Fruit fly (Drosophila melanogaster) whole organism, embryonic: ENCODE measurements around the gene CG32182.

Source experiments
- Atf-2 ChIP-seq: fragments of 200-800 bp; sonication (Bioruptor generic); optimal IDR thresholded peaks from 2 replicates; lab custom pipeline; 2016; ENCODE audit warnings: missing biosample characterization, missing genetic modification characterization
- B-H1 ChIP-seq: fragments of 200-800 bp; sonication (Bioruptor generic); IDR thresholded peaks from 3 replicates; pipeline ENCODE4 v1.3.6; 2022; ENCODE audit warnings: missing biosample characterization, missing genetic modification characterization
- Bgb ChIP-seq: fragments of 200-800 bp; sonication (Bioruptor generic); IDR thresholded peaks from 2 replicates; pipeline ENCODE4 v1.3.6; 2022; ENCODE audit warnings: missing biosample characterization, missing genetic modification characterization; ENCODE audit not compliant: partially characterized antibody
- Bteb2 ChIP-seq: fragments of 200-800 bp; sonication (Bioruptor generic); optimal IDR thresholded peaks from 2 replicates; lab custom pipeline; 2016; ENCODE audit warnings: missing biosample characterization, missing genetic modification characterization
- CG10147 ChIP-seq: fragments of 200-800 bp; sonication (Bioruptor generic); optimal IDR thresholded peaks from 2 replicates; lab custom pipeline; 2019; ENCODE audit warnings: missing biosample characterization, mild to moderate bottlenecking, missing genetic modification characterization, moderate library complexity
- CG10209 ChIP-seq: fragments of 200-800 bp; sonication (Bioruptor generic); optimal IDR thresholded peaks from 3 replicates; lab custom pipeline; 2017; ENCODE audit warnings: missing biosample characterization, mild to moderate bottlenecking, missing genetic modification characterization, missing genetic modification reagents
- CG12219 ChIP-seq: fragments of 200-800 bp; sonication (Bioruptor generic); optimal IDR thresholded peaks from 3 replicates; lab custom pipeline; 2018; ENCODE audit warnings: missing biosample characterization, mild to moderate bottlenecking, missing genetic modification characterization
- CG12744 ChIP-seq: fragments of 200-800 bp; sonication (Bioruptor generic); optimal IDR thresholded peaks from 2 replicates; lab custom pipeline; 2016; ENCODE audit warnings: missing biosample characterization, missing genetic modification characterization
- CG13894 ChIP-seq: fragments of 200-800 bp; sonication (Bioruptor generic); optimal IDR thresholded peaks from 3 replicates; lab custom pipeline; 2018; ENCODE audit warnings: missing biosample characterization, mild to moderate bottlenecking, missing genetic modification characterization, moderate library complexity
- CG1529 ChIP-seq: fragments of 200-800 bp; sonication (Bioruptor generic); optimal IDR thresholded peaks from 3 replicates; lab custom pipeline; 2018; ENCODE audit warnings: missing biosample characterization, missing genetic modification characterization
- CG1792 ChIP-seq: fragments of 200-800 bp; sonication (Bioruptor generic); optimal IDR thresholded peaks from 2 replicates; lab custom pipeline; 2016; ENCODE audit warnings: missing biosample characterization, missing genetic modification characterization
- CG18476 ChIP-seq: fragments of 200-800 bp; sonication (Bioruptor generic); optimal IDR thresholded peaks from 2 replicates; lab custom pipeline; 2016; ENCODE audit warnings: missing biosample characterization, mild to moderate bottlenecking, missing genetic modification characterization
- CG18619 ChIP-seq: fragments of 200-800 bp; sonication (Bioruptor generic); optimal IDR thresholded peaks from 3 replicates; lab custom pipeline; 2017; ENCODE audit warnings: missing biosample characterization, mild to moderate bottlenecking, missing genetic modification characterization
- CG3838 ChIP-seq: fragments of 200-800 bp; sonication (Bioruptor generic); optimal IDR thresholded peaks from 3 replicates; lab custom pipeline; 2016; ENCODE audit warnings: missing biosample characterization, missing genetic modification characterization
- CG8290 ChIP-seq, 3 experiments: fragments of 200-800 bp; sonication (Bioruptor generic); optimal IDR thresholded peaks; 2 replicates each; lab custom pipeline; 2016 to 2019; ENCODE audit warnings: missing biosample characterization in 3 of 3, missing genetic modification characterization in 3 of 3, mild to moderate bottlenecking in 2 of 3, moderate library complexity in 1 of 3
- CG9727 ChIP-seq: fragments of 200-800 bp; sonication (Bioruptor generic); optimal IDR thresholded peaks from 3 replicates; lab custom pipeline; 2017; ENCODE audit warnings: missing biosample characterization, mild to moderate bottlenecking, missing genetic modification characterization
- CHES-1-like ChIP-seq: fragments of 200-800 bp; sonication (Bioruptor generic); optimal IDR thresholded peaks from 2 replicates; lab custom pipeline; 2016; ENCODE audit warnings: missing biosample characterization, missing genetic modification characterization
- CTCF ChIP-seq: fragments of 200-800 bp; sonication (Bioruptor generic); optimal IDR thresholded peaks from 2 replicates; lab custom pipeline; 2017; ENCODE audit warnings: missing biosample characterization, mild to moderate bottlenecking, missing genetic modification characterization, moderate library complexity
- D19A ChIP-seq: fragments of 200-800 bp; optimal IDR thresholded peaks from 3 replicates; lab custom pipeline; 2019; ENCODE audit warnings: missing biosample characterization, mild to moderate bottlenecking, missing genetic modification characterization, moderate library complexity
- HmgZ ChIP-seq: fragments of 200-800 bp; sonication (Bioruptor generic); optimal IDR thresholded peaks from 2 replicates; lab custom pipeline; 2018; ENCODE audit warnings: missing biosample characterization, mild to moderate bottlenecking, missing genetic modification characterization
- Hr51 ChIP-seq, 2 experiments: fragments of 200-800 bp; sonication (Bioruptor generic); optimal IDR thresholded peaks; 2 replicates in 1 of 2; 3 replicates in 1 of 2; lab custom pipeline; 2016 to 2018; ENCODE audit warnings: missing biosample characterization in 2 of 2, missing genetic modification characterization in 2 of 2, mild to moderate bottlenecking in 1 of 2, moderate library complexity in 1 of 2
- Med ChIP-seq: fragments of 200-800 bp; sonication (Bioruptor generic); peaks from one replicate; lab custom pipeline; 2016; ENCODE audit warnings: missing biosample characterization, missing genetic modification characterization, mild to moderate bottlenecking, inconsistent platforms, moderate library complexity
- Mrtf ChIP-seq: fragments of 200-800 bp; sonication (Bioruptor generic); IDR thresholded peaks from 3 replicates; pipeline ENCODE4 v1.3.6; 2022; ENCODE audit warnings: missing biosample characterization, missing genetic modification characterization
- Stat92E ChIP-seq, 3 experiments: fragments of >200 bp in 2 of 3; fragments of 200-800 bp in 1 of 3; sonication (Bioruptor generic) in 1 of 3; optimal IDR thresholded peaks; 2 replicates each; lab custom pipeline; 2017 to 2019; ENCODE audit warnings: missing biosample characterization in 3 of 3, missing genetic modification characterization in 3 of 3, mild to moderate bottlenecking in 1 of 3, moderate library complexity in 1 of 3
- al ChIP-seq: fragments of 200-800 bp; sonication (Bioruptor generic); IDR thresholded peaks from 2 replicates; pipeline ENCODE4 v1.3.6; 2022; ENCODE audit warnings: missing biosample characterization, missing genetic modification characterization
- aop ChIP-seq: fragments of 200-800 bp; sonication (Bioruptor generic); IDR thresholded peaks from 2 replicates; pipeline ENCODE4 v1.3.6; 2022; ENCODE audit warnings: missing biosample characterization, missing genetic modification characterization
- ash1 ChIP-seq: fragments of 200-800 bp; sonication (Bioruptor generic); optimal IDR thresholded peaks from 2 replicates; lab custom pipeline; 2018; ENCODE audit warnings: missing biosample characterization, mild to moderate bottlenecking, missing genetic modification characterization
- chinmo ChIP-seq: fragments of 200-800 bp; sonication (Bioruptor generic); IDR thresholded peaks from 4 replicates; pipeline ENCODE4 v1.3.6; 2022; ENCODE audit warnings: missing biosample characterization, missing genetic modification characterization; ENCODE audit not compliant: partially characterized antibody
- ci ChIP-seq: fragments of 200-800 bp; sonication (Bioruptor generic); IDR thresholded peaks from 3 replicates; pipeline ENCODE4 v1.3.6; 2022; ENCODE audit warnings: missing biosample characterization, missing genetic modification characterization
- crol ChIP-seq: fragments of 200-800 bp; sonication (Bioruptor generic); IDR thresholded peaks from 2 replicates; pipeline ENCODE4 v1.3.6; 2022; ENCODE audit warnings: missing biosample characterization, missing genetic modification characterization
- cwo ChIP-seq: fragments of 200-800 bp; sonication (Bioruptor generic); optimal IDR thresholded peaks from 3 replicates; lab custom pipeline; 2017; ENCODE audit warnings: missing biosample characterization, missing genetic modification characterization, mild to moderate bottlenecking, moderate library complexity, missing genetic modification reagents
- eve ChIP-seq, 2 experiments: fragments of >200 bp; optimal IDR thresholded peaks; 2 replicates each; lab custom pipeline; 2017; ENCODE audit warnings: missing biosample characterization in 2 of 2, missing genetic modification characterization in 2 of 2
- fd64A ChIP-seq: fragments of 200-800 bp; sonication (Bioruptor generic); optimal IDR thresholded peaks from 3 replicates; lab custom pipeline; 2018; ENCODE audit warnings: missing biosample characterization, mild to moderate bottlenecking, missing genetic modification characterization
- fru ChIP-seq: fragments of >200 bp; optimal IDR thresholded peaks from 2 replicates; lab custom pipeline; 2017
- gcm ChIP-seq: fragments of 200-800 bp; sonication (Bioruptor generic); optimal IDR thresholded peaks from 2 replicates; lab custom pipeline; 2019; ENCODE audit warnings: missing biosample characterization, mild to moderate bottlenecking, missing genetic modification characterization, moderate library complexity
- grau ChIP-seq: fragments of 200-800 bp; optimal IDR thresholded peaks from 3 replicates; lab custom pipeline; 2019; ENCODE audit warnings: missing biosample characterization, mild to moderate bottlenecking, missing genetic modification characterization, moderate library complexity
- h ChIP-seq: fragments of >200 bp; optimal IDR thresholded peaks from 2 replicates; lab custom pipeline; 2017
- hb ChIP-seq: fragments of 200-800 bp; sonication (Bioruptor generic); IDR thresholded peaks from 3 replicates; pipeline ENCODE4 v1.3.6; 2022; ENCODE audit warnings: missing biosample characterization, missing genetic modification characterization; ENCODE audit not compliant: partially characterized antibody
- ind ChIP-seq: fragments of 200-800 bp; sonication (Bioruptor generic); optimal IDR thresholded peaks from 3 replicates; lab custom pipeline; 2016; ENCODE audit warnings: missing biosample characterization, missing genetic modification characterization
- ken ChIP-seq: fragments of 200-800 bp; sonication (Bioruptor generic); IDR thresholded peaks from 3 replicates; pipeline ENCODE4 v1.3.6; 2022; ENCODE audit warnings: missing biosample characterization, missing genetic modification characterization
- klu ChIP-seq: fragments of 200-800 bp; sonication (Bioruptor generic); IDR thresholded peaks from 2 replicates; pipeline ENCODE4 v1.3.6; 2022; ENCODE audit warnings: missing biosample characterization, missing genetic modification characterization
- kni ChIP-seq: fragments of 200-800 bp; sonication (Bioruptor generic); optimal IDR thresholded peaks from 3 replicates; lab custom pipeline; 2017; ENCODE audit warnings: mild to moderate bottlenecking, missing biosample characterization, missing genetic modification reagents, missing genetic modification characterization
- knrl ChIP-seq: fragments of 200-800 bp; sonication (Bioruptor generic); IDR thresholded peaks from 3 replicates; pipeline ENCODE4 v1.3.6; 2022; ENCODE audit warnings: missing biosample characterization, missing genetic modification characterization; ENCODE audit not compliant: partially characterized antibody
- org-1 ChIP-seq: fragments of 200-800 bp; sonication (Bioruptor generic); optimal IDR thresholded peaks from 2 replicates; lab custom pipeline; 2017; ENCODE audit warnings: missing biosample characterization, missing genetic modification characterization
- phol ChIP-seq: fragments of 200-800 bp; sonication (Bioruptor generic); optimal IDR thresholded peaks from 3 replicates; lab custom pipeline; 2018; ENCODE audit warnings: missing biosample characterization, mild to moderate bottlenecking, missing genetic modification characterization, moderate library complexity
- sens-2 ChIP-seq: fragments of 200-800 bp; sonication (Bioruptor generic); IDR thresholded peaks from 2 replicates; pipeline ENCODE4 v1.3.6; 2022; ENCODE audit warnings: missing biosample characterization, missing genetic modification characterization
- sr ChIP-seq: fragments of 200-800 bp; sonication (Bioruptor generic); IDR thresholded peaks from 3 replicates; pipeline ENCODE4 v1.3.6; 2022; ENCODE audit warnings: missing biosample characterization, missing genetic modification characterization
- stwl ChIP-seq: fragments of 200-800 bp; sonication (Bioruptor generic); optimal IDR thresholded peaks from 3 replicates; lab custom pipeline; 2018; ENCODE audit warnings: missing biosample characterization, mild to moderate bottlenecking, missing genetic modification characterization, moderate library complexity
- tx ChIP-seq: fragments of 200-800 bp; sonication (Bioruptor generic); optimal IDR thresholded peaks from 2 replicates; lab custom pipeline; 2016; ENCODE audit warnings: missing biosample characterization, missing genetic modification characterization
- vvl ChIP-seq: fragments of 200-800 bp; sonication (Bioruptor generic); IDR thresholded peaks from 2 replicates; pipeline ENCODE4 v1.3.6; 2022; ENCODE audit warnings: missing biosample characterization, missing genetic modification characterization

Gene CG32182

DNA sequence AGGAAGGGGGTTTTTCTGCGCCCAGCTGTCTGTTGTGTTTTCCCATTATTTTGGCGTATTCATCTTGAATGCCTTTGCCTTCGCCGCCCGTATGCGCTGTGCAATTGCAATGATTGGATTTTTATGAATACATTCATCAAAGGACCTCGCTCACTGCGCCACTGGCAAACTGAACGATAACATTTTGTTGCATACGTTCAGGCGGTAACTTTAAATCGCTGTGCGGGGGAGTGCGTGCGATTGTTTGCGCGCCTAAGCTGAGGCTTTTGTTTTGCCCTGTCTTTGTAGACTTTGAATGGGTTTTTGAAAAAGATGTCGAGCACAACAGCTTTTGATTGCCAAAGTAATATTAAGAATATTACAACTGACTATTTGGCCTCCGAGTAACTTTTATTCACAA is 18.3 kb upstream of the CG32182 start (continued):
- TF ChIP-seq knrl: no peak
- 0 out of 3 replicates have a peak, but pooled peaks have one; percentile 9 for TF ChIP-seq ci (GFP tag; lab: Robert Waterston, UW)
- TF ChIP-seq CG12744 (GFP tag; lab: Kevin White, UChicago): no peak
- TF ChIP-seq Bteb2 (GFP tag; lab: Kevin White, UChicago): no peak
- 0 out of 4 replicates have a peak, but pooled peaks have one; percentile 15 for TF ChIP-seq chinmo
- TF ChIP-seq gcm (GFP tag; lab: Kevin White, UChicago): no peak
- no peak for TF ChIP-seq CG1792 (GFP tag; lab: Kevin White, UChicago)
- TF ChIP-seq CG18619 (GFP tag; lab: Kevin White, UChicago): no peak
- peak; percentile 43 for TF ChIP-seq CTCF (GFP tag; lab: Kevin White, UChicago)
- TF ChIP-seq eve (GFP tag; optimal IDR thresholded peaks at IDR 0.05; lab: Kevin White, UChicago): no peak
- no peak for TF ChIP-seq sens-2 (GFP tag; lab: Robert Waterston, UW)
- no peak for TF ChIP-seq org-1 (GFP tag; lab: Kevin White, UChicago)
- TF ChIP-seq ind: no peak
- TF ChIP-seq sr: peak; percentile 69; the same call in 2 of the 3 replicates
- TF ChIP-seq CG10209 (GFP tag; lab: Kevin White, UChicago): no peak
- no peak for TF ChIP-seq Mrtf (GFP tag; lab: Robert Waterston, UW)
- no peak for TF ChIP-seq Atf-2 (GFP tag; lab: Kevin White, UChicago)
- TF ChIP-seq crol: no peak
- no peak for TF ChIP-seq aop (GFP tag; lab: Robert Waterston, UW)
- TF ChIP-seq fru: no peak
- no peak for TF ChIP-seq B-H1
- TF ChIP-seq kni (GFP tag; lab: Kevin White, UChicago): no peak
- no peak for TF ChIP-seq fd64A
- TF ChIP-seq ash1 (GFP tag; lab: Kevin White, UChicago): no peak
- TF ChIP-seq tx (GFP tag; lab: Kevin White, UChicago): no peak
- no peak for TF ChIP-seq al (GFP tag; lab: Robert Waterston, UW)
- TF ChIP-seq cwo: no peak
- TF ChIP-seq h (lab: Kevin White, UChicago): no peak
- no peak for TF ChIP-seq Bgb (GFP tag; lab: Robert Waterston, UW)
- TF ChIP-seq Stat92E (GFP tag; optimal IDR thresholded peaks at IDR 0.05; lab: Kevin White, UChicago): no peak
- TF ChIP-seq klu: peak; percentile 33; the same call in 1 of the 2 replicates
- TF ChIP-seq stwl (tag; lab: Kevin White, UChicago): peak; percentile 13
- TF ChIP-seq HmgZ (tag; lab: Kevin White, UChicago): peak; percentile 31
- TF ChIP-seq CHES-1-like: no peak
- no peak for TF ChIP-seq CG12219 (GFP tag; lab: Kevin White, UChicago)
- peak; percentile 44 for TF ChIP-seq CG8290 (GFP tag; optimal IDR thresholded peaks at IDR 0.05; lab: Kevin White, UChicago)
- TF ChIP-seq CG8290 (tag; optimal IDR thresholded peaks at IDR 0.05; lab: Kevin White, UChicago): peak; percentile 38 to 78
- TF ChIP-seq vvl (GFP tag; lab: Robert Waterston, UW): no peak
- TF ChIP-seq CG3838 (GFP tag; lab: Kevin White, UChicago): no peak
- 0 out of 3 replicates have a peak, but pooled peaks have one; percentile 24 for TF ChIP-seq ken (GFP tag; lab: Robert Waterston, UW)
- no peak for TF ChIP-seq CG13894 (tag; lab: Kevin White, UChicago)
- TF ChIP-seq Hr51 (GFP tag; optimal IDR thresholded peaks at IDR 0.05; lab: Kevin White, UChicago): no peak
- no peak for TF ChIP-seq grau (tag; lab: Kevin White, UChicago)
- TF ChIP-seq CG10147 (GFP tag; lab: Kevin White, UChicago): no peak
- no peak for TF ChIP-seq CG1529 (GFP tag; lab: Kevin White, UChicago)
- no peak for TF ChIP-seq hb (GFP tag; lab: Robert Waterston, UW)
- TF ChIP-seq Med: peak; percentile 54
- no peak for TF ChIP-seq phol (tag; lab: Kevin White, UChicago)
- no peak for TF ChIP-seq D19A (tag; lab: Kevin White, UChicago)
- TF ChIP-seq CG18476 (GFP tag; lab: Kevin White, UChicago): no peak
- TF ChIP-seq CG9727 (GFP tag; lab: Kevin White, UChicago): no peak
